Worm (Caenorhabditis elegans) whole organism, mixed stage, embryonic: Measurements from ENCODE around the gene dct-6.
A peak's percentile ranks its signal among the peaks of the same experiment; 100 is the strongest.

Experiments
- M03D4.4 ChIP-seq: sonication (generic microtip); optimal IDR thresholded peaks from 2 replicates; lab custom pipeline; 2017; ENCODE audit warnings: mild to moderate bottlenecking, missing genetic modification characterization, missing compliant biosample characterization
- bed-3 ChIP-seq: fragments of 200-800 bp; sonication (Bioruptor generic); optimal IDR thresholded peaks from 3 replicates; lab custom pipeline; 2018; ENCODE audit warnings: mild to moderate bottlenecking, missing genetic modification characterization, moderate library complexity, missing compliant biosample characterization
- blmp-1 ChIP-seq: fragments of 150-350 bp; optimal IDR thresholded peaks from 2 replicates; lab custom pipeline; 2014; ENCODE audit warnings: missing biosample characterization, missing genetic modification characterization
- ceh-39 ChIP-seq: fragments of 150-350 bp; optimal IDR thresholded peaks from 2 replicates; lab custom pipeline; 2014; ENCODE audit warnings: missing biosample characterization, missing genetic modification characterization
- ceh-43 ChIP-seq: fragments of 200-800 bp; sonication (Bioruptor generic); optimal IDR thresholded peaks from 2 replicates; lab custom pipeline; 2018; ENCODE audit warnings: mild to moderate bottlenecking, missing genetic modification characterization, moderate library complexity, missing compliant biosample characterization
- ceh-83 ChIP-seq: fragments of 200-800 bp; sonication (Bioruptor generic); optimal IDR thresholded peaks from 2 replicates; lab custom pipeline; 2018; ENCODE audit warnings: mild to moderate bottlenecking, missing genetic modification characterization, missing compliant biosample characterization
- ces-1 ChIP-seq: fragments of 150-350 bp; optimal IDR thresholded peaks from 2 replicates; lab custom pipeline; 2014; ENCODE audit warnings: missing biosample characterization, missing genetic modification reagents, missing genetic modification characterization
- cnd-1 ChIP-seq: fragments of 200-800 bp; sonication (Bioruptor generic); optimal IDR thresholded peaks from 2 replicates; lab custom pipeline; 2018; ENCODE audit warnings: mild to moderate bottlenecking, missing genetic modification characterization, missing compliant biosample characterization
- drap-1 ChIP-seq: fragments of 200-800 bp; sonication (Bioruptor generic); optimal IDR thresholded peaks from 3 replicates; lab custom pipeline; 2018; ENCODE audit warnings: mild to moderate bottlenecking, missing genetic modification characterization, missing compliant biosample characterization
- elt-1 ChIP-seq: sonication (generic microtip); optimal IDR thresholded peaks from 2 replicates; lab custom pipeline; 2017; ENCODE audit warnings: missing genetic modification characterization, mild to moderate bottlenecking, missing compliant biosample characterization, antibody characterized with exemption, moderate library complexity, borderline replicate concordance; ENCODE audit not compliant: insufficient read depth
- elt-3 ChIP-seq: fragments of 150-350 bp; optimal IDR thresholded peaks from 2 replicates; lab custom pipeline; 2014; ENCODE audit warnings: missing biosample characterization, missing genetic modification characterization
- flh-1 ChIP-seq: fragments of 200-800 bp; sonication (Bioruptor generic); optimal IDR thresholded peaks from 2 replicates; lab custom pipeline; 2018; ENCODE audit warnings: mild to moderate bottlenecking, missing genetic modification characterization, moderate library complexity, missing compliant biosample characterization
- ham-2 ChIP-seq: fragments of 200-800 bp; sonication (Bioruptor generic); optimal IDR thresholded peaks from 2 replicates; lab custom pipeline; 2018; ENCODE audit warnings: mild to moderate bottlenecking, missing genetic modification characterization, missing compliant biosample characterization
- hlh-1 ChIP-seq: fragments of 150-350 bp; optimal IDR thresholded peaks from 2 replicates; lab custom pipeline; 2014; ENCODE audit warnings: missing biosample characterization, missing genetic modification reagents, missing genetic modification characterization
- lin-13 ChIP-seq: fragments of 150-350 bp; optimal IDR thresholded peaks from 2 replicates; lab custom pipeline; 2014; ENCODE audit warnings: missing biosample characterization, missing genetic modification characterization
- lin-32 ChIP-seq: fragments of 200-800 bp; sonication (Bioruptor generic); optimal IDR thresholded peaks from 2 replicates; lab custom pipeline; 2018; ENCODE audit warnings: mild to moderate bottlenecking, missing genetic modification characterization, missing compliant biosample characterization
- lsy-2 ChIP-seq: fragments of 150-350 bp; optimal IDR thresholded peaks from 2 replicates; lab custom pipeline; 2014; ENCODE audit warnings: missing biosample characterization, missing genetic modification characterization
- mab-5 ChIP-seq: fragments of 150-350 bp; optimal IDR thresholded peaks from 2 replicates; lab custom pipeline; 2014; ENCODE audit warnings: missing biosample characterization, missing genetic modification characterization
- mep-1 ChIP-seq: fragments of 150-350 bp; optimal IDR thresholded peaks from 2 replicates; lab custom pipeline; 2017; ENCODE audit warnings: missing biosample characterization, missing genetic modification reagents, missing genetic modification characterization, inconsistent platforms
- mls-2 ChIP-seq: sonication (generic microtip); optimal IDR thresholded peaks from 2 replicates; lab custom pipeline; 2016; ENCODE audit warnings: mild to moderate bottlenecking, missing genetic modification characterization, moderate library complexity, missing compliant biosample characterization
- nhr-12 ChIP-seq: fragments of 150-350 bp; optimal IDR thresholded peaks from 2 replicates; lab custom pipeline; 2014; ENCODE audit warnings: missing biosample characterization, missing genetic modification characterization
- nhr-2 ChIP-seq: fragments of 150-350 bp; optimal IDR thresholded peaks from 2 replicates; lab custom pipeline; 2014; ENCODE audit warnings: missing biosample characterization, missing genetic modification characterization
- nhr-237 ChIP-seq: fragments of 150-350 bp; optimal IDR thresholded peaks from 2 replicates; lab custom pipeline; 2014; ENCODE audit warnings: missing biosample characterization, missing genetic modification characterization
- nhr-28 ChIP-seq: fragments of 150-350 bp; optimal IDR thresholded peaks from 2 replicates; lab custom pipeline; 2014; ENCODE audit warnings: missing biosample characterization, missing genetic modification characterization
- nhr-76 ChIP-seq: sonication (generic microtip); optimal IDR thresholded peaks from 2 replicates; lab custom pipeline; 2017; ENCODE audit warnings: missing biosample characterization, missing genetic modification characterization
- pha-4 ChIP-seq: fragments of 150-350 bp; optimal IDR thresholded peaks from 2 replicates; lab custom pipeline; 2018; ENCODE audit warnings: missing biosample characterization, missing genetic modification reagents, missing genetic modification characterization
- sem-2 ChIP-seq: fragments of 200-800 bp; sonication (Bioruptor generic); optimal IDR thresholded peaks from 2 replicates; lab custom pipeline; 2018; ENCODE audit warnings: mild to moderate bottlenecking, missing genetic modification characterization, missing compliant biosample characterization
- snpc-4 ChIP-seq: fragments of 150-350 bp; optimal IDR thresholded peaks from 2 replicates; lab custom pipeline; 2014; ENCODE audit warnings: missing biosample characterization, missing genetic modification characterization
- sptf-1 ChIP-seq: sonication (generic microtip); optimal IDR thresholded peaks from 2 replicates; lab custom pipeline; 2017; ENCODE audit warnings: mild to moderate bottlenecking, missing genetic modification characterization, moderate library complexity, missing compliant biosample characterization
- tbx-8 ChIP-seq: fragments of 200-800 bp; sonication (Bioruptor generic); optimal IDR thresholded peaks from 2 replicates; lab custom pipeline; 2018; ENCODE audit warnings: mild to moderate bottlenecking, missing genetic modification characterization, moderate library complexity, missing compliant biosample characterization
- unc-62 ChIP-seq: fragments of 150-350 bp; optimal IDR thresholded peaks from 2 replicates; lab custom pipeline; 2014; ENCODE audit warnings: missing biosample characterization, missing genetic modification reagents, missing genetic modification characterization
- zip-8 ChIP-seq: fragments of 150-350 bp; optimal IDR thresholded peaks from 2 replicates; lab custom pipeline; 2014; ENCODE audit warnings: missing biosample characterization, missing genetic modification characterization
- ztf-11 ChIP-seq: fragments of 150-350 bp; optimal IDR thresholded peaks from 2 replicates; lab custom pipeline; 2014; ENCODE audit warnings: missing biosample characterization, missing genetic modification characterization

dct-6 gene

ce11 chrIII:5990090-5990489 is 23.9 kb downstream of the dct-6 start:
- no peak for TF ChIP-seq elt-3 (tag; lab: Kevin White, UChicago)
- no peak for TF ChIP-seq M03D4.4 (tag; lab: Kevin White, UChicago)
- TF ChIP-seq ceh-39 (tag; lab: Kevin White, UChicago) = no peak
- TF ChIP-seq nhr-12 = no peak
- TF ChIP-seq cnd-1 = no peak
- no peak for TF ChIP-seq ces-1 (GFP tag; lab: Kevin White, UChicago)
- no peak for TF ChIP-seq sem-2 (GFP tag; lab: Kevin White, UChicago)
- no peak for TF ChIP-seq nhr-76 (tag; lab: Kevin White, UChicago)
- TF ChIP-seq snpc-4 (tag; lab: Kevin White, UChicago) = no peak
- TF ChIP-seq bed-3 = no peak
- no peak for TF ChIP-seq drap-1 (GFP tag; lab: Kevin White, UChicago)

ce11 chrIII:5991142-5991930 is 25.1 kb downstream of the dct-6 start, which contains the start of gene T04C9.2:
T04C9.2 (plus strand) TSS chrIII:5991880.
- TF ChIP-seq blmp-1 (tag; lab: Kevin White, UChicago) (no peak), zip-8 (tag; lab: Kevin White, UChicago) (no peak), unc-62 (GFP tag; lab: Kevin White, UChicago) (peak; percentile 51), mab-5 (tag; lab: Kevin White, UChicago) (no peak), elt-1 (peak; percentile 12)

ce11 chrIII:5992043-5992442 is 25.8 kb downstream of the dct-6 start:
- no peak for TF ChIP-seq nhr-237 (tag; lab: Kevin White, UChicago)
- TF ChIP-seq flh-1 (GFP tag; lab: Kevin White, UChicago) = no peak
- peak; percentile 94 for TF ChIP-seq ces-1 (GFP tag; lab: Kevin White, UChicago)
- no peak for TF ChIP-seq drap-1 (GFP tag; lab: Kevin White, UChicago)
- TF ChIP-seq hlh-1 = no peak
- no peak for TF ChIP-seq mab-5 (tag; lab: Kevin White, UChicago)
- TF ChIP-seq unc-62 (GFP tag; lab: Kevin White, UChicago) = no peak
- TF ChIP-seq nhr-12 = no peak
- no peak for TF ChIP-seq ztf-11
- TF ChIP-seq nhr-76 (tag; lab: Kevin White, UChicago) = no peak
- no peak for TF ChIP-seq snpc-4 (tag; lab: Kevin White, UChicago)
- no peak for TF ChIP-seq ham-2 (GFP tag; lab: Kevin White, UChicago)
- no peak for TF ChIP-seq bed-3
- TF ChIP-seq lsy-2 = no peak
- peak; percentile 3 for TF ChIP-seq sptf-1 (tag; lab: Kevin White, UChicago)

ce11 chrIII:5992913-5993312 is 26.7 kb downstream of the dct-6 start, which contains the start of gene T04C9.1:
T04C9.1 (plus strand) TSS chrIII:5993213.
- TF ChIP-seq nhr-76 (tag; lab: Kevin White, UChicago) = no peak
- TF ChIP-seq nhr-2 = no peak
- no peak for TF ChIP-seq elt-1
- no peak for TF ChIP-seq sem-2 (GFP tag; lab: Kevin White, UChicago)
- no peak for TF ChIP-seq lin-13
- TF ChIP-seq zip-8 (tag; lab: Kevin White, UChicago) = no peak
- TF ChIP-seq bed-3 = no peak
- no peak for TF ChIP-seq flh-1 (GFP tag; lab: Kevin White, UChicago)
- no peak for TF ChIP-seq mls-2
- no peak for TF ChIP-seq mep-1 (tag; lab: Kevin White, UChicago)
- TF ChIP-seq snpc-4 (tag; lab: Kevin White, UChicago) = no peak
- TF ChIP-seq nhr-28 (tag; lab: Kevin White, UChicago) = no peak
- TF ChIP-seq ceh-43 = no peak
- TF ChIP-seq lsy-2 = no peak
- no peak for TF ChIP-seq nhr-12
- TF ChIP-seq tbx-8 (GFP tag; lab: Kevin White, UChicago) = no peak
- no peak for TF ChIP-seq hlh-1
- TF ChIP-seq pha-4 = no peak
- TF ChIP-seq lin-32 (GFP tag; lab: Kevin White, UChicago) = no peak

ce11 chrIII:5998640-5999039 is 32.4 kb downstream of the dct-6 start:
- TF ChIP-seq mep-1 (tag; lab: Kevin White, UChicago) (no peak), flh-1 (GFP tag; lab: Kevin White, UChicago) (no peak), ceh-83 (GFP tag; lab: Kevin White, UChicago) (no peak), elt-1 (no peak)
- TF ChIP-seq, all 35 proteins: peak for 0
